Worm (Caenorhabditis elegans): Measurements from ENCODE around the gene dbn-1.

dbn-1 gene

DNA sequence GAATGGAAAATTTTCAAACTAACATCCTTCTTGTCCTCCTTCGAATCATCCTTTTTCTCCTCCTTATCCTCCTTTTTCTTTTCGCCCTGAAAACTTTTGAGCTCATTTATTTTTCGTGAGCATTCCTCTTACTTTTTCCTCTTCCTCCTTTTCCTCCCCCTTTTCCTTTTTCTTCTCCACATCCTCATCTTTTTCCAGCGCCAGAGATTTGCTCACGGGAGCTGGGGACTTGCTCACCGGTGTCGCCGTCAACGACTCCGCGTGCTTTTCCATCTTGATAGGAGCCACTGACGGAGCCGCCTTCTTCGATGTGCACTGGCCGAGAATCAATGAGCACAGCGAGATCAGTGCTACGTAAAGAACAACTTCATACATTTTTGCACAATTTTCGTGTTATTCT, 13.6 kb downstream of the dbn-1 start, which contains the start of gene K08E3.2:
TSS of gene K08E3.2 (minus strand) at position 375 of the 400 bp plus-strand sequence.
- TF ChIP-seq unc-62 (GFP tag; optimal IDR thresholded peaks at IDR 0.05) = no peak

DNA sequence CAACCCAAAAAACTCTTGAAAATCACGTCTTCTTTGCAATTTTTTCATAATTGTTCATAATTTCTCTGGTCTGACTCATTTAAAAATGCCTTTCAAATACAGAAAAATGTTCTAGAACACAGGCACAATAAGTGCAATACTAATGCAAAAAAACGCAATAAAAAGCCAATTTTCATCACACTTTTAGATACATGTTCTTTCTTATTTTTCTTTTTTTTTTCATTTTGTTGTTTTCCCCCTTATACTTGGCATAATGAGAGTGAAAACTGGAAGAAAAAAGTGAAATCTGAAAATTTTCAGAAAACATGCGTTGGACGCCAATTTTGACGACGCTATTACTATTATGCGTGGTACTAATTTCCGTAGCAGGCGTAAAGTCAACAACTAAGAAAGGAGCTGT, 17.9 kb downstream of the dbn-1 start, which contains the start of gene tyr-2:
TSS of gene tyr-2 (plus strand) at position 301 of the 400 bp plus-strand sequence.
- TF ChIP-seq unc-62 (GFP tag; optimal IDR thresholded peaks at IDR 0.05) = no peak

DNA sequence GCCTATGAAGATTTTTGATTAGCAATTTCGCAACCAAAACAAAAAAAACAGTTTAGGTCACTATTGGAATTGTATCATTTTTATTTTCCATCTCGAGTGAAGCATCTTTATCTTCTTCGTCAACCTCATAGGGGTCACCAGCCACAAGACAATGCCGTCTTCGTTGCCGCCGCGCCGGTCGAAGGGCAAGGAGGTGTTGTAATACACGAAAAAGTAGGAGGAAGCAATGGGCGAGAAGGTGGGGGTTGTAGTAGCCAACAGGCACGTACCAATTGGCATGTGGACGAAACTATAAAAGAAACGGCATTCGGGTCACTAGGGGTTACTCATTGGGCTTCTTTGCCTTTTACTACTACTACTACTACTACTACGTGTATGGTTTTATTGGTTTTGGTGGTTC, 19.8 kb downstream of the dbn-1 start:
- no peak for TF ChIP-seq unc-62 (GFP tag; optimal IDR thresholded peaks at IDR 0.05)

DNA sequence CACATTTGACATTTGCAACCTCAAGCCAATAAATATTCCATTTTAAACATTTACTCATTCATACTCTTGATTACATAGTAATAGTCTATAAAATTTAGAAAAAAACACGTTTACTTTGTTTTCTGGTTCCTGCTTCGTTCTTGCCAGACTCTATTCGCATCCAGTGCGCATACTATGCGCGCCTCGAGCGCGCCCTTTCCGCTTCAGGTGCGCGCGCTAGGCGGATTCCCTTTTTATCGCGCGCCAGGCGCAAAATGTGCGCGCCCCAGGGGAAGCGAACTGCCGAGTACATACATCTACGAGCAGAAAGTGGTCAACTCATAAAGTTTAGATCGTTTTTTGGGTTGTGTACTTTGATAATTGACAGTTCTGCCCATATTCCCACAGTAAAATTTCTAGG, 20.5 kb downstream of the dbn-1 start:
- no peak for TF ChIP-seq unc-62 (GFP tag; optimal IDR thresholded peaks at IDR 0.05)

DNA sequence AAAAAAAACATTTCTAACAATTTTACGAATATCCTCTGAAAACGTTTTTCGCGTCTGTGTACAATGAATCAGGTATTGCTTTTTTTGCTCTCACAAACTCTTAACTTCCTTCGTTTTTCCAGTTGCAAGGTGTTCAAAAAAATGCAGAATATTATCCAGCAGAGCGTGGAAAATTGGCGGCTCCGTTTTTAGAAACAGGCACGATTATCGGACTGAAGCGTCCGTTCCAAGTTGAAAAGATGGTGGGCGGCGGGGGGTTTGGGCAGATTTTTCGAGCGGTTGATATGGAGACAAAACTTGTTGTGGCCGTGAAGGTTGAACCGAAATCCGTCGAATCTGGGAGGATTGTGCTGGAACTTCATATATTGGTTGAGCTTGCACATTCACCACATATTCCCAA, 26.9 kb downstream of the dbn-1 start, which contains the start of gene W06F12.3:
TSS of gene W06F12.3 (plus strand) at position 23 of the 400 bp plus-strand sequence.
- no peak for TF ChIP-seq unc-62 (GFP tag; optimal IDR thresholded peaks at IDR 0.05)

DNA sequence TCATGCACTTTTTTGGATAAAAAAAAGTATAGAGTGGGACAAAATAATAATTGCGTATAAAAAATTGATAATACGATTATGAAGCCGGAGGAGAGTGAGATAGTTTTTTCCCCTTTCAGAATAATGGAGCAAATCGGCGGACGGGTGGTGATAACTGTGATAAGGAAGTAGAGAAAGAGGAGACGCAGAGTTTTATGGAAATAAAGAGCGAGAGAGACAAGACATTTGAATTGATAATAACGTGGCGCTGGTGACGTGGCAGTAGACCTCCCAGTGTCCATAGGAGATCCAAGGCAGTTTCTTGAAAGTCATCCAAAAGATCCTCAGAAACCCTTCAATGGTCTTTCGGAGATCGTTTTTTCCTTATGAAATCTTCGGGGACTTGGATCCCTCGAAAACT, 28.0 kb downstream of the dbn-1 start:
- no peak for TF ChIP-seq unc-62 (GFP tag; optimal IDR thresholded peaks at IDR 0.05)

DNA sequence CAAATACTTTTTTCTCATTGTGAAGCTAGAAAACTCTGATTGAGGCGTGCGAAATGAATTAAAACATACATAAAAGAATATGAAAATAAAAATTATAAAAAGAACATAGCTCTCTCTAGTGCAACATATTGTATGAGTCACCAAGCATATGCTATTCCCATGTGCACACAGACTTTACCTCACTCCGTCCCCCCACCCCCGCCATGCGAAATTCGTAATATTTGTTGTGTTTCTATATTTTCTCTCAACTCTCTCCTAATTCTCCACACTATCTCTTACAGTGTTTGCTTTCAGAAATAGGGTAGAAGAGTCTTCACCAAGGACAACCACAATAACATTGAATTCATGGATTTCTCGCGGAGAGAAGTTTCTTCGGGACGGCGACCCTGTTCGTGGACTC, 29.2 kb downstream of the dbn-1 start:
- TF ChIP-seq unc-62 (GFP tag; optimal IDR thresholded peaks at IDR 0.05) = no peak

DNA sequence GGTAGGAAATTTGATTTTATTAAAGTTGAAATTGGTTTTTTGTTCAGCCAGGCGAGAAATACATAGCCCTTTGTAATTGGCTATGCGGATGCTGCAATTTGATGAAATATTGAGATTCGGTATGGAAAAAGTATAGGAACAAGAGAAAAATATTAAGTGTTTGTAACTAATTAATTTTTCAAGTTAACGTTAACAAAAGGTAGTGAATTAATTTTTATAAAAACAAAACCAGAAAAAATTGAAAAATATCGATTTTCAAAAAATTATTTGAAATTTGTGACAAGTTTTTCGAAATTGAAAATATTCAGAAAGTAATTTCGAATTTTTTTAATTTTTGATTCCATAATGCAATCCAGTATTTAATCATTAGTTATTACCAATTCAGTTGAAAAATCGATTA, 30.3 kb downstream of the dbn-1 start, which contains the start of gene W06F12.2:
TSS of gene W06F12.2 (minus strand) at position 101 of the 400 bp plus-strand sequence.
- TF ChIP-seq unc-62 (GFP tag; optimal IDR thresholded peaks at IDR 0.05) = no peak

DNA sequence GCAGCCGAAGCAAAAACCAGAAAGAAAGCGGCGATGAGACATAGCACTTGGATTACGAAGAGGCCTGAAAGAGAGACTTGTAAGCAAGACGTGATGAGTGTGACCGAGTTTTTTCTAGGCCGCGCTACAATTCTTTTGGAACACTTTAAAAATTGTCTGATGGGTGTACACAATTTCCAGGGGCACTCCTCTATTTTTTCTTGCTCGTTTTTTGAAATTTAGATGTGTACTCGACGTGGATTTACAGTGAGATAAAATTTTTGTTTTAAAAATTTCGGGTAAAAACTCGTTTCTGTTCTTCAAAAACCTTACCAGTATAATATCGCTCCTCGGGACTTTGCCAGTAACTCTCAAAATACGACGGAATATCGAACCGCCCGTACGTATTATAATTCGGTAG, 32.1 kb downstream of the dbn-1 start:
- TF ChIP-seq unc-62 (GFP tag; optimal IDR thresholded peaks at IDR 0.05) = no peak

DNA sequence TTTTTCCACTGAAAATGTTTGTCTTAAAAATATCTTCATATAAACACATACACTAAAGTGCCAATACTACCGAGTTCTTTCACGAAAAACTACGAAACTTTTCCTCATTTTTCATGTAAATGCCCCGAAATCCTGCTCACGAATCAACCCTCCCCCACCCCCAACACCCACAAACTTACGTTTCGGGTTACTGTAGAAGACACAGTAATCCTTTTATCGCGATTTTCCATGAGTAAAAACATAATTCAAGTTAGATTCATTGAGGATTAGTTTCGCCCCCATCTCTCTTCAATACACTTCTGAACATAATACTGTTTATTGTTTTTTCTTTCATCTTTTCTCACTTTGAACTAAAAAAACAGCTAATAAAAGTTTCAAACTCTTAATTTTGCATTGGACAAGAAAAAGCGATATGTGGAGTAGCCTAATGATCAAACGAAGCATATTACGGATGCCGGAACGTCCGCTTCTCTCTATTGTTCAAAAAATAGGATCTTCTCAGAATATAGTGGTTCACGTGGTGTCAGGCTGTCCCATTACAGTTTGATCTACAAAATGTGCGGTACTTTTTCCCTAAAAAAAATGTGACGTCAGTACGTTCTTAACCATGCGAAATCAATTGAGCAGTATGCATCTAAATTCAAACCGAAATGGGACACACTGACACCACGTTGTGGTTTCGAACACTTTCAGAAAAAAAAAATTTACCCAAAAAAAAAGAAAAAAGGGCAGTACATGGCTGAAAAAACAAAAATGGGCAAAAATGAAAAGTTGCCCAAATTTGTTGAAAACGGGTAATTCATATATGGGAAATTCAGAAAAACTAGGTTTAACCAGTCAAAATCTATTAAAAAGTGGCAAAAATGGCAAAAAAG, 37.6 kb downstream of the dbn-1 start:
- no peak for TF ChIP-seq unc-62 (GFP tag; optimal IDR thresholded peaks at IDR 0.05)

DNA sequence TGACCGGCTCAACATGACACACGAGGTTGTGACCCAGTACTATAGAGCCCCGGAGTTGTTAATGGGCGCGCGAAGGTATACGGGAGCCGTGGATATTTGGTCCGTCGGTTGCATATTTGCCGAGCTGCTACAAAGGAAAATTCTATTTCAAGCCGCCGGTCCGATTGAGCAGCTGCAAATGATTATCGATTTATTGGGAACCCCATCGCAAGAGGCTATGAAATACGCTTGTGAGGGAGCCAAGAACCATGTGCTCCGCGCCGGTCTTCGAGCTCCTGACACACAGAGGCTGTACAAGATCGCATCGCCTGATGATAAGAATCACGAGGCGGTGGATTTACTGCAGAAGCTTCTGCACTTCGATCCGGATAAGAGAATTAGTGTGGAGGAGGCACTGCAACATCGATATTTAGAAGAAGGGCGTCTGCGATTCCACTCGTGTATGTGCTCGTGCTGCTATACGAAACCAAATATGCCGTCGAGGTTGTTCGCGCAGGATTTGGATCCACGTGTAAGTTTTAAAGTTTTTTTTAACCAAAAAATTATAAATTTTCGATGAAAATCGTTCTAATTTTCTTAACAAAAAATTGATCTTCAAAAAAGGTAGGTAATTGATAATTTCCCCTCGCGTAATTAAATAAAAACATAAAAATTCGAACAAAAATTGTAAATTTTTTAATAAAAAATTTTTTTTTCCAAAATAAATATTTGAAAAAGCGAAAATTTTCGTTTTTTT, 39.3 kb downstream of the dbn-1 start:
- TF ChIP-seq unc-62 (GFP tag; optimal IDR thresholded peaks at IDR 0.05) = no peak

DNA sequence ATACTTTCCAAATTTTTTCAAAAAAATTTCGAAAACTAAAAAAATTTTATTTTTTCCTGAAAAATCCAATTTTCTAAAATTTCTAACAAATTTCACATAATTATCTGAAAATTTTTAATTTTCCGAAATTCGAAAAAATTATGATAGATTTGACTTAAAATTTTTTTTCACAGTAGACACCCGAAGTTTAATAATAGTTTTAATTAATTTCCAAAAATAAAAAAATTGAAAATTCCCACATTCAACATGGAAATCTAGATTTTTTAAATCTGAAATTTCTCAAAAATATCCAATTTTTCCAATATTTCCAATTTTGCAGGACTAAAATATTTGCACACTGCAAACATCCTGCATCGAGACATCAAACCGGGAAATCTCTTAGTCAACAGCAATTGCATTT, 39.9 kb downstream of the dbn-1 start:
- no peak for TF ChIP-seq unc-62 (GFP tag; optimal IDR thresholded peaks at IDR 0.05)

DNA sequence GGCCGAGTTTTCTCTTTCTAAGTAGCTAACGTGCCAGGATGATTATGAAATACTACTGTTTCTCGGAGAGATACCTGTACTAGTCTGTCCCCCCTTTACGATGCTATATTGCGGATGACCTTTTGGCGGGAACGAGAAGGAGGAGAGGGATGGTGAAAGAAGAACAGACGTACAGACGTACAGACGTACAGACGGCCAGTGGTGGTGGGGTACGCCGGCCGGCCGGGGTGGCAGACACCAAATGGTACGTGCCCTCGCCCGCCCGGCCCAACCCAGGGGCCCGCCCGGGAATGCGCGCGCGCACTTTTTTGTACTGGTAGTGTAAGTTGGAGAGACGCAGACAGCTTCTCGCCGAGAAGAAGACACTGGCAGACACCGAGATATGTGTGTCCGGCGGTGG, 40.8 kb downstream of the dbn-1 start:
- TF ChIP-seq unc-62 (GFP tag; optimal IDR thresholded peaks at IDR 0.05) = no peak

DNA sequence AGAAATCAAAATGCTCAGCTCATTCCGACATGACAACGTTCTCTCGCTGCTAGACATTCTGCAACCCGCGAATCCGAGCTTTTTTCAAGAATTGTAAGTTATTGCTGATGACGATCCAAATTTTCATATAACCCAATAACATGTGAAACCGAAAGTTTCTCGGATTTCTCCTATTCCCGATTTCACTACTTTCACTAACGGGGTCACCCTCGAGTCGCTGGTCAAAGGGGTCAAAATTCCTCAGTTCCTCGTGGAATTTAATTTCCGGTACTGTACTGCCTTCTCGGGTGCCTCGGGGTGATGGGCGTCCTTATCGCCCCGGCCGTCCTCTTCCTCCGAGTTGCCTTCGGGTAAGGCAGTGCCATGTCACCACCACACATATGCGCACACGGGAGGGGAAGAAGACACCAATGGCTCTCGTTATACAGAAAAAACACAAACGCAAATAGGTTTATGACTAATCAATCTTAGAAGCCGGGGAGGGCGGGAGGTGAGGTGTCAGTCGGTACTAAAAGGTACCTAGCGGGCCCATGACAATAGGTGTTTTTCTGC, 41.6 kb downstream of the dbn-1 start:
- no peak for TF ChIP-seq unc-62 (GFP tag; optimal IDR thresholded peaks at IDR 0.05)

DNA sequence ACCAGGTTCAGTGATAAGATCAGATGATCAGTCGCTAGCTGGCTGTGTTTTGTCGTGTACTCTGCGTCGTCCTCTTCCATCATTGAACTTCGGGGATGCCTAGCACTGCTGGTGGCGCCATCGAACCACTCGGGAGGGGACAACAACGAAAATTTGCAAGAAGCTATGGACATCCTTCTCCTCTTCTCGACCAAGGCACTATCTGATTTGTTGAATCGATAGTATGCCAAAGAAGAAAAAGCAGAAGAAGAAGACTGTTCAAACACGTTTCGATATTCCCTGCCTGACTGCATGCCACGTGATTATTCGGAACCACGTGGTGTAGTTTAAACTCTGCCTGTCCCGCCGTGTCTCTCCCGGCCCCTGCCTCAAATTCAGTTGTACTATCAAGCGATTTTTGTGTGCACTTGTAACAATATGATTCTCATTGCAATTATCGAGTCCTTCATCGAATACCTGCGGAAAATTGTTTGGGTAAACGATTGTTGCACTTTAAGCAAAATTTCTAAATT, 42.6 kb downstream of the dbn-1 start:
- no peak for TF ChIP-seq unc-62 (GFP tag; optimal IDR thresholded peaks at IDR 0.05)

DNA sequence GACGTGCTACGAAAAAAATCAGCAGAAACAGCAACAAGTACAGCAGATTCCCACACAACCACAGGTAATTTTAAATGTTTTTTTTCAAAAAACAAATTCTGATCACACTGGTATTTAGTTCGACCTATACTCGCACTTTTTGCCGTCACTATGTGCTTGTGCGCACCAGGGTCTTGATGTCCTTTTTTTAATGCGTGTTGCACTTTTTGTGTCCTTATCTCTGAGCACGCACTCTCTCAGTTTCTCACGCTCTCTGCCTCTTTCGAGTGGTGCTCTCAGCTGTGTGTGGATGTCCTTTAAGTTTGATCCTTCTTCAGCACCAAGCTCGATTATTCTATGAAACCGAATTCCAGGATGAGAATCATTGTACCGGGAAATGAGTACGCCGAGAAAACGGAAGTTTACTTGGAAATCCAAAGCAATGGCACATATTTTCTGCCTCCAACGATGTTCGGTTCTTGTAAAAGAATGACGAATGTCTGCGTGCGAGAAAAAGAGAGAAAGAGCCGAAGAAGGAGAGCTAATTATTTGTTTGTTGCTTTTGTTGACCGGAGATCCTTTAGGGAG, 43.4 kb downstream of the dbn-1 start:
- no peak for TF ChIP-seq unc-62 (GFP tag; optimal IDR thresholded peaks at IDR 0.05)
